Fruit fly (Drosophila melanogaster) whole organism, adult: ENCODE measurements around the gene CG32452.
"Not testable (repeated sequence)": the region's sequence is repeated elsewhere in the genome, so short reads cannot be mapped to it uniquely, and the experiment has no call there.

ENCODE experiments used
- CG11617 ChIP-seq: fragments of 200-800 bp; sonication (Bioruptor generic); optimal IDR thresholded peaks from 2 replicates; lab custom pipeline; 2017; ENCODE audit warnings: mild to moderate bottlenecking, missing biosample characterization, missing genetic modification reagents, missing genetic modification characterization
- CG12768 ChIP-seq: fragments of 200-800 bp; sonication (Bioruptor generic); optimal IDR thresholded peaks from 2 replicates; lab custom pipeline; 2017; ENCODE audit warnings: missing biosample characterization, missing genetic modification characterization, mild to moderate bottlenecking, moderate library complexity, missing genetic modification reagents
- CG14711 ChIP-seq: fragments of 200-800 bp; sonication (Bioruptor generic); optimal IDR thresholded peaks from 2 replicates; lab custom pipeline; 2018; ENCODE audit warnings: missing biosample characterization, mild to moderate bottlenecking, missing genetic modification characterization, moderate library complexity
- CG1620 ChIP-seq: fragments of 200-800 bp; sonication (Bioruptor generic); optimal IDR thresholded peaks from 2 replicates; lab custom pipeline; 2016; ENCODE audit warnings: missing biosample characterization, missing genetic modification characterization
- CG33017 ChIP-seq: fragments of 200-800 bp; sonication (Bioruptor generic); optimal IDR thresholded peaks from 2 replicates; lab custom pipeline; 2018; ENCODE audit warnings: missing biosample characterization, mild to moderate bottlenecking, missing genetic modification characterization, moderate library complexity
- CG5204 ChIP-seq: fragments of 200-800 bp; sonication (Bioruptor generic); optimal IDR thresholded peaks from 2 replicates; lab custom pipeline; 2016; ENCODE audit warnings: missing biosample characterization, missing genetic modification characterization
- CG7045 ChIP-seq: fragments of 200-800 bp; sonication (Bioruptor generic); optimal IDR thresholded peaks from 2 replicates; lab custom pipeline; 2017; ENCODE audit warnings: missing biosample characterization, mild to moderate bottlenecking, missing genetic modification characterization
- CG7101 ChIP-seq: fragments of 200-800 bp; sonication (Bioruptor generic); optimal IDR thresholded peaks from 2 replicates; lab custom pipeline; 2018; ENCODE audit warnings: missing biosample characterization, mild to moderate bottlenecking, missing genetic modification characterization, moderate library complexity
- Clk ChIP-seq: fragments of 200-800 bp; sonication (Bioruptor generic); optimal IDR thresholded peaks from 2 replicates; lab custom pipeline; 2017; ENCODE audit warnings: missing biosample characterization, missing genetic modification characterization
- Crg-1 ChIP-seq: fragments of 200-800 bp; sonication (Bioruptor generic); optimal IDR thresholded peaks from 2 replicates; lab custom pipeline; 2016; ENCODE audit warnings: missing biosample characterization, missing genetic modification characterization
- Hr96 ChIP-seq: fragments of 200-800 bp; sonication (Bioruptor generic); optimal IDR thresholded peaks from 2 replicates; lab custom pipeline; 2016; ENCODE audit warnings: missing biosample characterization, missing genetic modification characterization
- Mnt ChIP-seq: fragments of 200-800 bp; sonication (Bioruptor generic); optimal IDR thresholded peaks from 2 replicates; lab custom pipeline; 2016; ENCODE audit warnings: missing biosample characterization, mild to moderate bottlenecking, missing genetic modification characterization
- bab1 ChIP-seq: fragments of 200-800 bp; sonication (Bioruptor generic); optimal IDR thresholded peaks from 3 replicates; lab custom pipeline; 2019; ENCODE audit warnings: missing biosample characterization, mild to moderate bottlenecking, missing genetic modification characterization, moderate library complexity
- cic ChIP-seq: fragments of 200-800 bp; sonication (Bioruptor generic); optimal IDR thresholded peaks from 2 replicates; lab custom pipeline; 2017; ENCODE audit warnings: missing biosample characterization, mild to moderate bottlenecking, missing genetic modification characterization, moderate library complexity
- cnc ChIP-seq, 2 experiments: fragments of >200 bp; optimal IDR thresholded peaks; 2 replicates each; lab custom pipeline; 2017
- kay ChIP-seq: fragments of 200-800 bp; sonication (Bioruptor generic); peaks from one replicate; lab custom pipeline; 2016; ENCODE audit warnings: missing biosample characterization, missing genetic modification characterization, borderline replicate concordance
- ovo ChIP-seq: fragments of 200-800 bp; sonication (Bioruptor generic); optimal IDR thresholded peaks from 2 replicates; lab custom pipeline; 2016; ENCODE audit warnings: missing biosample characterization, missing genetic modification characterization
- pad ChIP-seq: fragments of 200-800 bp; sonication (Bioruptor generic); optimal IDR thresholded peaks from 3 replicates; lab custom pipeline; 2017; ENCODE audit warnings: missing biosample characterization, missing genetic modification characterization, mild to moderate bottlenecking, moderate library complexity, missing genetic modification reagents
- tj ChIP-seq: fragments of 200-800 bp; sonication (Bioruptor generic); optimal IDR thresholded peaks from 3 replicates; lab custom pipeline; 2017; ENCODE audit warnings: missing biosample characterization, mild to moderate bottlenecking, missing genetic modification characterization, moderate library complexity
- toe ChIP-seq: fragments of 200-800 bp; sonication (Bioruptor generic); optimal IDR thresholded peaks from 2 replicates; lab custom pipeline; 2016; ENCODE audit warnings: missing biosample characterization, missing genetic modification characterization

CG32452 gene

dm6 chr3L:22692428-22692827 lies 25.1 kb upstream of the CG32452 start, which contains the start of gene CG14454:
TSS of gene CG14454 (minus strand) at chr3L:22692528.
- not testable (repeated sequence) for TF ChIP-seq cnc (optimal IDR thresholded peaks at IDR 0.05; lab: Kevin White, UChicago); tj (GFP tag; lab: Kevin White, UChicago); Crg-1 (GFP tag; lab: Kevin White, UChicago)

- TF ChIP-seq CG11617 (GFP tag; lab: Kevin White, UChicago) (no peak), cnc (optimal IDR thresholded peaks at IDR 0.05; lab: Kevin White, UChicago) (no peak), CG7045 (GFP tag; lab: Kevin White, UChicago) (no peak), pad (no peak), tj (GFP tag; lab: Kevin White, UChicago) (no peak), CG1620 (no peak), CG33017 (tag; lab: Kevin White, UChicago) (no peak), CG12768 (GFP tag; lab: Kevin White, UChicago) (no peak), cic (GFP tag; lab: Kevin White, UChicago) (no peak), toe (GFP tag; lab: Kevin White, UChicago) (no peak), ovo (GFP tag; lab: Kevin White, UChicago) (no peak), bab1 (GFP tag; lab: Kevin White, UChicago) (no peak), CG5204 (no peak), Clk (GFP tag; lab: Kevin White, UChicago) (no peak), Crg-1 (GFP tag; lab: Kevin White, UChicago) (no peak), CG14711 (tag; lab: Kevin White, UChicago) (no peak), Hr96 (GFP tag; lab: Kevin White, UChicago) (no peak), kay (GFP tag; lab: Kevin White, UChicago) (no peak), CG7101 (no peak)
Measured at dm6 chr3L:22693712-22694111, 23.8 kb upstream of the CG32452 start, which contains the start of the genes CG12546 and CG14453. TSS of gene CG12546 (minus strand) at chr3L:22693812. TSS of gene CG14453 (plus strand) at chr3L:22694083.

dm6 chr3L:22695653-22696052 lies 21.9 kb upstream of the CG32452 start, which contains the start of gene CG14452:
TSS of gene CG14452 (plus strand) at chr3L:22695953.
- TF ChIP-seq CG7045 (GFP tag; lab: Kevin White, UChicago) (no peak), tj (GFP tag; lab: Kevin White, UChicago) (no peak), cnc (optimal IDR thresholded peaks at IDR 0.05; lab: Kevin White, UChicago) (no peak), toe (GFP tag; lab: Kevin White, UChicago) (no peak)

- not testable (repeated sequence) for TF ChIP-seq Clk, CG11617, Crg-1 (GFP tag; lab: Kevin White, UChicago)
Measured at dm6 chr3L:22696930-22697329, 20.6 kb upstream of the CG32452 start, which contains the start of gene CG32453. TSS of gene CG32453 (plus strand) at chr3L:22697230.

- TF ChIP-seq Mnt (no peak), CG14711 (tag; lab: Kevin White, UChicago) (no peak), CG11617 (GFP tag; lab: Kevin White, UChicago) (no peak), ovo (GFP tag; lab: Kevin White, UChicago) (no peak), Crg-1 (GFP tag; lab: Kevin White, UChicago) (no peak), tj (GFP tag; lab: Kevin White, UChicago) (no peak), CG12768 (GFP tag; lab: Kevin White, UChicago) (no peak), CG7045 (GFP tag; lab: Kevin White, UChicago) (no peak), pad (no peak), kay (GFP tag; lab: Kevin White, UChicago) (no peak), cnc (optimal IDR thresholded peaks at IDR 0.05; lab: Kevin White, UChicago) (no peak)
Measured at dm6 chr3L:22699133-22699532, 18.4 kb upstream of the CG32452 start, which contains the start of gene CG45116. TSS of gene CG45116 (plus strand) at chr3L:22699433.

dm6 chr3L:22711855-22712254 lies 5.7 kb upstream of the CG32452 start, which contains the start of gene CG11370:
TSS of gene CG11370 (plus strand) at chr3L:22712155.
- TF ChIP-seq CG11617 (GFP tag; lab: Kevin White, UChicago) (no peak), cnc (optimal IDR thresholded peaks at IDR 0.05; lab: Kevin White, UChicago) (no peak), Crg-1 (GFP tag; lab: Kevin White, UChicago) (no peak), CG7101 (no peak), CG12768 (GFP tag; lab: Kevin White, UChicago) (no peak), Hr96 (GFP tag; lab: Kevin White, UChicago) (no peak), tj (GFP tag; lab: Kevin White, UChicago) (no peak), CG5204 (no peak), toe (GFP tag; lab: Kevin White, UChicago) (no peak), pad (no peak), bab1 (GFP tag; lab: Kevin White, UChicago) (no peak), CG14711 (tag; lab: Kevin White, UChicago) (no peak), Mnt (no peak), kay (GFP tag; lab: Kevin White, UChicago) (no peak), CG33017 (tag; lab: Kevin White, UChicago) (no peak), CG1620 (no peak), CG7045 (GFP tag; lab: Kevin White, UChicago) (no peak), cic (GFP tag; lab: Kevin White, UChicago) (no peak), ovo (GFP tag; lab: Kevin White, UChicago) (no peak), Clk (GFP tag; lab: Kevin White, UChicago) (no peak)
